Worm (Caenorhabditis elegans): ENCODE data around the gene Y75B8A.8.

ce11 chrIII:12121177-12121576, 39.4 kb upstream of the Y75B8A.8 start:
- no peak for TF ChIP-seq W03F9.2 (tag; optimal IDR thresholded peaks at IDR 0.05)
- no peak for TF ChIP-seq dao-5 (tag; optimal IDR thresholded peaks at IDR 0.05)
- TF ChIP-seq him-1 (tag; optimal IDR thresholded peaks at IDR 0.05), result no peak
